Worm (Caenorhabditis elegans) whole organism, mixed stage, embryonic: Measurements from ENCODE around the gene nck-1.

Experiments used
- blmp-1 ChIP-seq: fragments of 150-350 bp; optimal IDR thresholded peaks from 2 replicates; lab custom pipeline; 2014; ENCODE audit warnings: missing biosample characterization, missing genetic modification characterization
- ceh-39 ChIP-seq: fragments of 150-350 bp; optimal IDR thresholded peaks from 2 replicates; lab custom pipeline; 2014; ENCODE audit warnings: missing biosample characterization, missing genetic modification characterization
- ces-1 ChIP-seq: fragments of 150-350 bp; optimal IDR thresholded peaks from 2 replicates; lab custom pipeline; 2014; ENCODE audit warnings: missing biosample characterization, missing genetic modification reagents, missing genetic modification characterization
- cnd-1 ChIP-seq: fragments of 200-800 bp; sonication (Bioruptor generic); optimal IDR thresholded peaks from 2 replicates; lab custom pipeline; 2018; ENCODE audit warnings: mild to moderate bottlenecking, missing genetic modification characterization, missing compliant biosample characterization
- drap-1 ChIP-seq: fragments of 200-800 bp; sonication (Bioruptor generic); optimal IDR thresholded peaks from 3 replicates; lab custom pipeline; 2018; ENCODE audit warnings: mild to moderate bottlenecking, missing genetic modification characterization, missing compliant biosample characterization
- elt-1 ChIP-seq: sonication (generic microtip); optimal IDR thresholded peaks from 2 replicates; lab custom pipeline; 2017; ENCODE audit warnings: missing genetic modification characterization, mild to moderate bottlenecking, missing compliant biosample characterization, antibody characterized with exemption, moderate library complexity, borderline replicate concordance; ENCODE audit not compliant: insufficient read depth
- elt-3 ChIP-seq: fragments of 150-350 bp; optimal IDR thresholded peaks from 2 replicates; lab custom pipeline; 2014; ENCODE audit warnings: missing biosample characterization, missing genetic modification characterization
- lin-32 ChIP-seq: fragments of 200-800 bp; sonication (Bioruptor generic); optimal IDR thresholded peaks from 2 replicates; lab custom pipeline; 2018; ENCODE audit warnings: mild to moderate bottlenecking, missing genetic modification characterization, missing compliant biosample characterization
- mab-5 ChIP-seq: fragments of 150-350 bp; optimal IDR thresholded peaks from 2 replicates; lab custom pipeline; 2014; ENCODE audit warnings: missing biosample characterization, missing genetic modification characterization
- mep-1 ChIP-seq: fragments of 150-350 bp; optimal IDR thresholded peaks from 2 replicates; lab custom pipeline; 2017; ENCODE audit warnings: missing biosample characterization, missing genetic modification reagents, missing genetic modification characterization, inconsistent platforms
- nhr-12 ChIP-seq: fragments of 150-350 bp; optimal IDR thresholded peaks from 2 replicates; lab custom pipeline; 2014; ENCODE audit warnings: missing biosample characterization, missing genetic modification characterization
- nhr-2 ChIP-seq: fragments of 150-350 bp; optimal IDR thresholded peaks from 2 replicates; lab custom pipeline; 2014; ENCODE audit warnings: missing biosample characterization, missing genetic modification characterization
- nhr-28 ChIP-seq: fragments of 150-350 bp; optimal IDR thresholded peaks from 2 replicates; lab custom pipeline; 2014; ENCODE audit warnings: missing biosample characterization, missing genetic modification characterization
- pha-4 ChIP-seq: fragments of 150-350 bp; optimal IDR thresholded peaks from 2 replicates; lab custom pipeline; 2018; ENCODE audit warnings: missing biosample characterization, missing genetic modification reagents, missing genetic modification characterization
- sem-2 ChIP-seq: fragments of 200-800 bp; sonication (Bioruptor generic); optimal IDR thresholded peaks from 2 replicates; lab custom pipeline; 2018; ENCODE audit warnings: mild to moderate bottlenecking, missing genetic modification characterization, missing compliant biosample characterization
- snpc-4 ChIP-seq: fragments of 150-350 bp; optimal IDR thresholded peaks from 2 replicates; lab custom pipeline; 2014; ENCODE audit warnings: missing biosample characterization, missing genetic modification characterization
- sptf-1 ChIP-seq: sonication (generic microtip); optimal IDR thresholded peaks from 2 replicates; lab custom pipeline; 2017; ENCODE audit warnings: mild to moderate bottlenecking, missing genetic modification characterization, moderate library complexity, missing compliant biosample characterization
- tbx-8 ChIP-seq: fragments of 200-800 bp; sonication (Bioruptor generic); optimal IDR thresholded peaks from 2 replicates; lab custom pipeline; 2018; ENCODE audit warnings: mild to moderate bottlenecking, missing genetic modification characterization, moderate library complexity, missing compliant biosample characterization
- unc-39 ChIP-seq: fragments of 150-350 bp; optimal IDR thresholded peaks from 2 replicates; lab custom pipeline; 2014; ENCODE audit warnings: missing biosample characterization, missing genetic modification characterization
- unc-62 ChIP-seq: fragments of 150-350 bp; optimal IDR thresholded peaks from 2 replicates; lab custom pipeline; 2014; ENCODE audit warnings: missing biosample characterization, missing genetic modification reagents, missing genetic modification characterization
- zip-8 ChIP-seq: fragments of 150-350 bp; optimal IDR thresholded peaks from 2 replicates; lab custom pipeline; 2014; ENCODE audit warnings: missing biosample characterization, missing genetic modification characterization
- ztf-11 ChIP-seq: fragments of 150-350 bp; optimal IDR thresholded peaks from 2 replicates; lab custom pipeline; 2014; ENCODE audit warnings: missing biosample characterization, missing genetic modification characterization

Gene nck-1

DNA sequence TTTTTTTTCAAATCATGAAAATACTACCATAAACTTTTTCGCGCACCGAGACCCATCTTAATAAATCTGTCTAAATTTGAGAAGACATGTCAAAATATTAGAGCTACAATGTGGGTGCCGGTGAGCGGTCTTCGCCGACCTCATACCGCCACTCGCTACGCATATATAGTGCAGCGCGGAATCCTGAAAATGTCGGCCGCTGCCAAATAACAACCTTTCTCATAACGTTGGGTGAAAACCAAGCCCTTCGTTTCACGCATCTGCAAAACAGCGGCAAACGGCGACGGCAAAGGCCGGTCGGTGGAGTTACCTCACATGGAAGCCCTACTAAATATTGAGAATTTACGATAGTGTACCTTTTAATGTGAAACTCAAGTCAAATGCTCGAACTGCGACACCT is 50.2 kb downstream of the nck-1 start:
- TF ChIP-seq drap-1 (GFP tag; lab: Kevin White, UChicago), result no peak

DNA sequence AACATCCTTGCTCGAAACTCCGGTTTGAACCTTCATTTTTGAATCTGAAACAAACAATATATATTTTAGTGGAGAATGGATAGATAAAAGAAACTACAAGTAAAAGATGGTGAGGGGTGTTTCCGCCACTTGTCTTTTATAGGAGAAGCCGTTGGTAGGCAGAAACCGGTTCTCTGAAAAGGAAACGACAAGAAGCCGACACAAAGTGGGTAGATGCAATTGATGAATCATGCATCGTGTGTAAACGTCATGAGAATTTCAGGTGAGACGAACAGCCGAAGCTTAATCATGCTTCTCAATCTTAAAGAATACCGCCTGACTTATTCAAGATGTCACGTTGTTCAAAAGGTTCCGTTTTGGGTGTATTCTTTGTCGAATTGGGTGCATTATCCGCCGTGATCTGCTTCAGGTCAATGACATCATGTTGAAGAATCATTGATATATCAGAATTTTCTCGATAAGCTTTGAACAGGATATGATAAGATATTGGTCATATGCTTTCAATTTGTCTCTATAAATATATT is 51.1 kb downstream of the nck-1 start, which contains the start of gene R02E4.3:
R02E4.3 (minus strand) TSS at position 51 of the 524 bp plus-strand sequence.
- TF ChIP-seq unc-39 (tag; lab: Kevin White, UChicago) (no peak), nhr-12 (tag; lab: Kevin White, UChicago) (no peak), elt-1 (tag; lab: Kevin White, UChicago) (no peak), sem-2 (GFP tag; lab: Kevin White, UChicago) (no peak), pha-4 (tag; lab: Kevin White, UChicago) (no peak), elt-3 (tag; lab: Kevin White, UChicago) (no peak), ztf-11 (tag; lab: Kevin White, UChicago) (no peak), mep-1 (tag; lab: Kevin White, UChicago) (no peak), snpc-4 (tag; lab: Kevin White, UChicago) (no peak), zip-8 (tag; lab: Kevin White, UChicago) (no peak)
- TF ChIP-seq, all 35 proteins: peak for 0

ce11 chrX:4101213-4101612 is 52.0 kb downstream of the nck-1 start:
- TF ChIP-seq nhr-28, result no peak
- no peak for TF ChIP-seq ces-1 (GFP tag; lab: Kevin White, UChicago)
- TF ChIP-seq sem-2 (GFP tag; lab: Kevin White, UChicago), result no peak
- TF ChIP-seq nhr-12 (tag; lab: Kevin White, UChicago), result no peak
- no peak for TF ChIP-seq elt-1 (tag; lab: Kevin White, UChicago)
- no peak for TF ChIP-seq blmp-1

DNA sequence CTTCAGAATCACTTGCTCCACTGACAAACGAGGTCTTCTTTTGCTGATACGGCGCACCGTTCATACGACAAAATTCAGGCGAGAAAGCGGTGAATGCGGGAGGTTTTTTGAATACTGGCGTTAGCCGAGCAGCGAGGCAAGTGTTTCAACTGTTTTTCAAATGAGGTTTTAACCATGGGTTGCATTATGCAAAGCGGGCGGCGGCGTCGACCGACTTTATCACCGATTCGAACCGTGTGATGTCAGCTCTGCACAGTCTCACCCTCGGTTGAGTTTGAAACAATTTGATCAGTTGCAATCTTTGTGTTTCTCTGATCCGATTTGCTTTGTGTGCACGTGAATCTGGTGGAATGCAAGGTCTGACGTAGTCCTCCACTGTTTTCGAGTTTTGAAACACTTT is 52.8 kb downstream of the nck-1 start, which contains the start of gene clh-4:
clh-4 (minus strand) TSS at position 101 of the 400 bp plus-strand sequence.
- TF ChIP-seq lin-32 (GFP tag; lab: Kevin White, UChicago), result no peak
- no peak for TF ChIP-seq zip-8 (tag; lab: Kevin White, UChicago)
- no peak for TF ChIP-seq cnd-1 (tag; lab: Kevin White, UChicago)
- TF ChIP-seq sptf-1 (tag; lab: Kevin White, UChicago), result no peak
- no peak for TF ChIP-seq ceh-39 (tag; lab: Kevin White, UChicago)
- no peak for TF ChIP-seq unc-62 (GFP tag; lab: Kevin White, UChicago)
- TF ChIP-seq pha-4 (tag; lab: Kevin White, UChicago), result no peak
- no peak for TF ChIP-seq tbx-8 (GFP tag; lab: Kevin White, UChicago)
- TF ChIP-seq nhr-2 (tag; lab: Kevin White, UChicago), result no peak
- TF ChIP-seq mab-5 (tag; lab: Kevin White, UChicago), result no peak
- no peak for TF ChIP-seq sem-2 (GFP tag; lab: Kevin White, UChicago)
- TF ChIP-seq ces-1 (GFP tag; lab: Kevin White, UChicago), result no peak
